Fruit fly (Drosophila melanogaster) whole organism, embryonic: ENCODE data around the gene CG32767.

Source experiments
- Adf1 ChIP-seq: fragments of 200-800 bp; sonication (Bioruptor generic); IDR thresholded peaks from 2 replicates; pipeline ENCODE4 v1.3.6; 2022; ENCODE audit warnings: missing biosample characterization, missing genetic modification characterization
- Awh ChIP-seq: fragments of 200-800 bp; sonication (Bioruptor generic); IDR thresholded peaks from 2 replicates; pipeline ENCODE4, ENCODE4 v1.3.6; 2022; ENCODE audit warnings: missing biosample characterization, missing genetic modification characterization
- BEAF-32 ChIP-seq: fragments of 200-800 bp; sonication (Bioruptor generic); optimal IDR thresholded peaks from 3 replicates; lab custom pipeline; 2017; ENCODE audit warnings: missing biosample characterization, missing genetic modification characterization, mild to moderate bottlenecking, moderate library complexity, missing genetic modification reagents
- Bgb ChIP-seq: fragments of 200-800 bp; sonication (Bioruptor generic); IDR thresholded peaks from 2 replicates; pipeline ENCODE4 v1.3.6; 2022; ENCODE audit warnings: missing biosample characterization, missing genetic modification characterization; ENCODE audit not compliant: partially characterized antibody
- CG10267 ChIP-seq: fragments of 200-800 bp; sonication (Bioruptor generic); optimal IDR thresholded peaks from 2 replicates; lab custom pipeline; 2018; ENCODE audit warnings: missing biosample characterization, mild to moderate bottlenecking, missing genetic modification characterization, moderate library complexity
- CG10321 ChIP-seq: fragments of 200-800 bp; sonication (Bioruptor generic); IDR thresholded peaks from 2 replicates; pipeline ENCODE4 v1.3.6; 2022; ENCODE audit warnings: missing biosample characterization, missing genetic modification characterization
- CG10462 ChIP-seq: fragments of 200-800 bp; sonication (Bioruptor generic); optimal IDR thresholded peaks from 2 replicates; lab custom pipeline; 2016; ENCODE audit warnings: missing biosample characterization, missing genetic modification characterization
- CG12104 ChIP-seq: fragments of 200-800 bp; sonication (Bioruptor generic); optimal IDR thresholded peaks from 3 replicates; lab custom pipeline; 2016; ENCODE audit warnings: missing biosample characterization, missing genetic modification characterization
- CG13287 ChIP-seq: fragments of 200-800 bp; sonication (Bioruptor generic); IDR thresholded peaks from 2 replicates; pipeline ENCODE4 v1.3.6; 2022; ENCODE audit warnings: missing biosample characterization, missing genetic modification characterization; ENCODE audit not compliant: partially characterized antibody
- CG13894 ChIP-seq: fragments of 200-800 bp; sonication (Bioruptor generic); optimal IDR thresholded peaks from 3 replicates; lab custom pipeline; 2018; ENCODE audit warnings: missing biosample characterization, mild to moderate bottlenecking, missing genetic modification characterization, moderate library complexity
- CG17829 ChIP-seq: fragments of 200-800 bp; optimal IDR thresholded peaks from 2 replicates; lab custom pipeline; 2019; ENCODE audit warnings: missing biosample characterization, mild to moderate bottlenecking, missing genetic modification characterization, moderate library complexity
- CG1832 ChIP-seq: fragments of 200-800 bp; sonication (Bioruptor generic); optimal IDR thresholded peaks from 2 replicates; lab custom pipeline; 2017; ENCODE audit warnings: missing biosample characterization, mild to moderate bottlenecking, missing genetic modification characterization, inconsistent platforms
- CG2199 ChIP-seq: fragments of 200-800 bp; sonication (Bioruptor generic); IDR thresholded peaks from 3 replicates; pipeline ENCODE4 v1.3.6; 2022; ENCODE audit warnings: missing biosample characterization, missing genetic modification characterization
- CG31441 ChIP-seq: fragments of 200-800 bp; sonication (Bioruptor generic); IDR thresholded peaks from 2 replicates; pipeline ENCODE4 v1.3.6; 2022; ENCODE audit warnings: missing biosample characterization, missing genetic modification characterization
- CG4360 ChIP-seq: fragments of 200-800 bp; sonication (Bioruptor generic); IDR thresholded peaks from 2 replicates; pipeline ENCODE4 v1.3.6; 2022; ENCODE audit warnings: missing biosample characterization, missing genetic modification characterization
- CG4707 ChIP-seq: fragments of 200-800 bp; sonication (Bioruptor generic); optimal IDR thresholded peaks from 2 replicates; lab custom pipeline; 2018; ENCODE audit warnings: missing biosample characterization, mild to moderate bottlenecking, missing genetic modification characterization, moderate library complexity
- CG7357 ChIP-seq: fragments of 200-800 bp; sonication (Bioruptor generic); IDR thresholded peaks from 3 replicates; pipeline ENCODE4 v1.3.6; 2022; ENCODE audit warnings: missing biosample characterization, missing genetic modification characterization
- CG7556 ChIP-seq: fragments of 200-800 bp; sonication (Bioruptor generic); optimal IDR thresholded peaks from 2 replicates; lab custom pipeline; 2017; ENCODE audit warnings: missing biosample characterization, mild to moderate bottlenecking, missing genetic modification characterization
- CG8089 ChIP-seq: fragments of 200-800 bp; sonication (Bioruptor generic); optimal IDR thresholded peaks from 3 replicates; lab custom pipeline; 2016; ENCODE audit warnings: missing biosample characterization, missing genetic modification characterization
- CG9797 ChIP-seq: fragments of 200-800 bp; sonication (Bioruptor generic); optimal IDR thresholded peaks from 3 replicates; lab custom pipeline; 2018; ENCODE audit warnings: missing biosample characterization, mild to moderate bottlenecking, missing genetic modification characterization
- Dad ChIP-seq: fragments of 200-800 bp; sonication (Bioruptor generic); optimal IDR thresholded peaks from 3 replicates; lab custom pipeline; 2016; ENCODE audit warnings: missing biosample characterization, missing genetic modification characterization
- Fer1 ChIP-seq: fragments of 200-800 bp; sonication (Bioruptor generic); optimal IDR thresholded peaks from 2 replicates; lab custom pipeline; 2017; ENCODE audit warnings: missing biosample characterization, mild to moderate bottlenecking, missing genetic modification characterization
- Hey ChIP-seq: fragments of 200-800 bp; sonication (Bioruptor generic); optimal IDR thresholded peaks from 3 replicates; lab custom pipeline; 2018; ENCODE audit warnings: missing biosample characterization, mild to moderate bottlenecking, missing genetic modification characterization
- Hmr ChIP-seq: fragments of 200-800 bp; sonication (Bioruptor generic); optimal IDR thresholded peaks from 3 replicates; lab custom pipeline; 2017; ENCODE audit warnings: mild to moderate bottlenecking, missing biosample characterization, missing genetic modification reagents, missing genetic modification characterization
- Max ChIP-seq: fragments of 200-800 bp; sonication (Bioruptor generic); optimal IDR thresholded peaks from 2 replicates; lab custom pipeline; 2016; ENCODE audit warnings: missing biosample characterization, mild to moderate bottlenecking, missing genetic modification characterization
- Neu2 ChIP-seq: fragments of 200-800 bp; sonication (Bioruptor generic); optimal IDR thresholded peaks from 3 replicates; lab custom pipeline; 2016; ENCODE audit warnings: missing biosample characterization, missing genetic modification characterization, borderline replicate concordance
- Scr ChIP-seq: fragments of 200-800 bp; sonication (Bioruptor generic); IDR thresholded peaks from 2 replicates; pipeline ENCODE4 v1.3.6; 2022; ENCODE audit warnings: missing biosample characterization, missing genetic modification characterization; ENCODE audit not compliant: partially characterized antibody
- Sin3A ChIP-seq: fragments of >200 bp; optimal IDR thresholded peaks from 2 replicates; lab custom pipeline; 2018
- Sox100B ChIP-seq: fragments of 200-800 bp; sonication (Bioruptor generic); optimal IDR thresholded peaks from 3 replicates; lab custom pipeline; 2018; ENCODE audit warnings: missing biosample characterization, mild to moderate bottlenecking, missing genetic modification characterization
- Stat92E ChIP-seq, 3 experiments: fragments of >200 bp in 2 of 3; fragments of 200-800 bp in 1 of 3; sonication (Bioruptor generic) in 1 of 3; optimal IDR thresholded peaks; 2 replicates each; lab custom pipeline; 2017 to 2019; ENCODE audit warnings: missing biosample characterization in 3 of 3, missing genetic modification characterization in 3 of 3, mild to moderate bottlenecking in 1 of 3, moderate library complexity in 1 of 3
- TFAM ChIP-seq: fragments of 200-800 bp; sonication (Bioruptor generic); optimal IDR thresholded peaks from 2 replicates; lab custom pipeline; 2017; ENCODE audit warnings: missing biosample characterization, missing genetic modification characterization, inconsistent platforms
- Trl ChIP-seq, 3 experiments: fragments of >200 bp in 2 of 3; fragments of 200-800 bp in 1 of 3; sonication (Bioruptor generic) in 1 of 3; optimal IDR thresholded peaks; 2 replicates in 1 of 3; 3 replicates in 2 of 3; lab custom pipeline; 2016 to 2017; ENCODE audit warnings: missing biosample characterization in 1 of 3, missing genetic modification characterization in 1 of 3
- abd-A ChIP-seq: fragments of 200-800 bp; sonication (Bioruptor generic); optimal IDR thresholded peaks from 3 replicates; lab custom pipeline; 2019; ENCODE audit warnings: missing biosample characterization, mild to moderate bottlenecking, missing genetic modification characterization, moderate library complexity
- ap ChIP-seq: fragments of 200-800 bp; sonication (Bioruptor generic); IDR thresholded peaks from 2 replicates; pipeline ENCODE4 v1.3.6; 2022; ENCODE audit warnings: missing biosample characterization, missing genetic modification characterization
- ase ChIP-seq: fragments of 200-800 bp; sonication (Bioruptor generic); IDR thresholded peaks from 3 replicates; pipeline ENCODE4 v1.3.6; 2022; ENCODE audit warnings: missing biosample characterization, missing genetic modification characterization
- corto ChIP-seq: fragments of 200-800 bp; sonication (Bioruptor generic); optimal IDR thresholded peaks from 2 replicates; lab custom pipeline; 2016; ENCODE audit warnings: missing biosample characterization, mild to moderate bottlenecking, missing genetic modification characterization, moderate library complexity
- crc ChIP-seq: fragments of 200-800 bp; sonication (Bioruptor generic); optimal IDR thresholded peaks from 2 replicates; lab custom pipeline; 2016; ENCODE audit warnings: missing biosample characterization, missing genetic modification characterization
- eve ChIP-seq, 2 experiments: fragments of >200 bp; optimal IDR thresholded peaks; 2 replicates each; lab custom pipeline; 2017; ENCODE audit warnings: missing biosample characterization in 2 of 2, missing genetic modification characterization in 2 of 2
- ftz-f1 ChIP-seq: fragments of 200-800 bp; sonication (Bioruptor generic); optimal IDR thresholded peaks from 2 replicates; lab custom pipeline; 2016; ENCODE audit warnings: missing biosample characterization, missing genetic modification characterization
- ham ChIP-seq: fragments of 200-800 bp; sonication (Bioruptor generic); IDR thresholded peaks from 2 replicates; pipeline ENCODE4 v1.3.6; 2022; ENCODE audit warnings: missing biosample characterization, missing genetic modification characterization
- lab ChIP-seq: fragments of 200-800 bp; sonication (Bioruptor generic); optimal IDR thresholded peaks from 3 replicates; lab custom pipeline; 2017; ENCODE audit warnings: missing biosample characterization, missing genetic modification characterization, mild to moderate bottlenecking, moderate library complexity, missing genetic modification reagents
- oc ChIP-seq: fragments of 200-800 bp; sonication (Bioruptor generic); optimal IDR thresholded peaks from 2 replicates; lab custom pipeline; 2018; ENCODE audit warnings: missing biosample characterization, mild to moderate bottlenecking, missing genetic modification characterization, moderate library complexity
- pho ChIP-seq: fragments of 200-800 bp; sonication (Bioruptor generic); optimal IDR thresholded peaks from 2 replicates; lab custom pipeline; 2016; ENCODE audit warnings: missing biosample characterization, missing genetic modification characterization
- pnt ChIP-seq: fragments of 200-800 bp; sonication (Bioruptor generic); optimal IDR thresholded peaks from 3 replicates; lab custom pipeline; 2016; ENCODE audit warnings: missing biosample characterization, missing genetic modification characterization
- pros ChIP-seq: fragments of 200-800 bp; sonication (Bioruptor generic); optimal IDR thresholded peaks from 3 replicates; lab custom pipeline; 2019; ENCODE audit warnings: missing biosample characterization, mild to moderate bottlenecking, missing genetic modification characterization, moderate library complexity
- pzg ChIP-seq: fragments of 200-800 bp; sonication (Bioruptor generic); optimal IDR thresholded peaks from 3 replicates; lab custom pipeline; 2018; ENCODE audit warnings: missing biosample characterization, mild to moderate bottlenecking, missing genetic modification characterization, moderate library complexity
- sim ChIP-seq: fragments of 200-800 bp; sonication (Bioruptor generic); IDR thresholded peaks from 2 replicates; pipeline ENCODE4 v1.3.6; 2022; ENCODE audit warnings: missing biosample characterization, missing genetic modification characterization
- sna ChIP-seq: fragments of 200-800 bp; sonication (Bioruptor generic); IDR thresholded peaks from 2 replicates; pipeline ENCODE4 v1.3.6; 2022; ENCODE audit warnings: missing biosample characterization, missing genetic modification characterization; ENCODE audit not compliant: partially characterized antibody
- tin ChIP-seq: fragments of 200-800 bp; sonication (Bioruptor generic); optimal IDR thresholded peaks from 3 replicates; lab custom pipeline; 2016; ENCODE audit warnings: missing biosample characterization, missing genetic modification characterization

Gene CG32767

DNA sequence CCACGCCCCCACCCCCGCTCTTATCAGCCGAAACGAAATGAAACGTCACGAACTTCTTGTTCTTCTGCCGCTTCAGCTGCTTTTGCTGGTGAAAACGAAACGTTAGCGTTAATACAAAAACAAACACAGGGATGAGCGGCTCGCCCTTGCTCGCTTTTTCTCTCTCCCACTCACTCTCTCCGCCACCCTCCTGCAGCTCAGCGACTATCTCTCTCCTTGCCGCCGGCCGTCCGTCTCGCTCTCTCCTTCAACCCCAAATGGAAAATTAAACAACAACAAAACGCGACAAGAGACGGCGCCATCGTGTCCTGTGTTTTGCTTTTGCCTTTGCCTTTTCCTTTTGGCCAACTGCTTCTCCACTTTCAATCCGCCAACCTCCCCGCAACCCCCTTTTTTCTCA is 9.8 kb upstream of the CG32767 start:
- TF ChIP-seq CG10321 (peak; percentile 62), CG1832 (peak; percentile 84), Adf1 (GFP tag; lab: Robert Waterston, UW) (peak; percentile 52; the same call in 1 of the 2 replicates), Trl (optimal IDR thresholded peaks at IDR 0.05; lab: Kevin White, UChicago) (peak; percentile 24 to 55), Trl (GFP tag; optimal IDR thresholded peaks at IDR 0.05; lab: Kevin White, UChicago) (no peak), CG13287 (GFP tag; lab: Robert Waterston, UW) (no peak), CG13894 (tag; lab: Kevin White, UChicago) (no peak), Bgb (peak; percentile 38; the same call in 1 of the 2 replicates), CG4360 (peak; percentile 76), Hmr (GFP tag; lab: Kevin White, UChicago) (no peak), pros (GFP tag; lab: Kevin White, UChicago) (peak; percentile 39), sna (GFP tag; lab: Robert Waterston, UW) (no peak), lab (GFP tag; lab: Kevin White, UChicago) (no peak)

DNA sequence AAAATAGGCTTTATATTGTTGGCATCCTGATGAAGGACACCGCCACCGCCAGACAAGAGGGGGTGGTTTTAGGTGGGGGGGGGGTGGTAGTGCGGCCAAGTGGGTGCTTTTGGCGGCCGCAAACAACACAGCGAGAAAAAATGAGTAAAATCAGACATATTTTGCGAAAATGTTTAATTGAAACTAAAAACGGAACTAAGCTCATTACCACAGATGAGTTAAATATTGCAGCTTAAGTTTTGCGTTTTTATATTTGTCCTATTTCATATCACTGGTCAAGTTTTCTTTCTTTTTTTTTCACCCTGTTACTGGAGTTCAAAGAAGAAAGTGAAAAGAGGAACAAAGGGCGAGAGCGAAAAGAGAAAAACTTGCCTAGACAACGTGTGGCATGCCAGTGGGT is 9.4 kb upstream of the CG32767 start:
- no peak for TF ChIP-seq ham (GFP tag; lab: Robert Waterston, UW)
- peak; percentile 60 for TF ChIP-seq ap
- peak; percentile 48 for TF ChIP-seq oc (tag; lab: Kevin White, UChicago)
- no peak for TF ChIP-seq BEAF-32 (GFP tag; lab: Kevin White, UChicago)
- TF ChIP-seq pho (GFP tag; lab: Kevin White, UChicago) = peak; percentile 53
- peak; percentile 54 for TF ChIP-seq CG10267
- peak; percentile 3 for TF ChIP-seq Dad (GFP tag; lab: Kevin White, UChicago)
- peak; percentile 59; the same call in 2 of the 3 replicates for TF ChIP-seq ase
- TF ChIP-seq CG2199 = no peak
- peak; percentile 69 for TF ChIP-seq pnt
- peak; percentile 60 for TF ChIP-seq Sox100B (GFP tag; lab: Kevin White, UChicago)
- peak; percentile 43; the same call in 1 of the 3 replicates for TF ChIP-seq CG7357 (GFP tag; lab: Robert Waterston, UW)
- peak; percentile 4 for TF ChIP-seq CG8089 (GFP tag; lab: Kevin White, UChicago)
- TF ChIP-seq abd-A = peak; percentile 43
- no peak for TF ChIP-seq Sin3A (lab: Kevin White, UChicago)
- no peak for TF ChIP-seq corto
- no peak for TF ChIP-seq pzg (GFP tag; lab: Kevin White, UChicago)
- peak in 1 of 2 experiments; percentile 69 for TF ChIP-seq eve (GFP tag; optimal IDR thresholded peaks at IDR 0.05; lab: Kevin White, UChicago)
- peak; percentile 84 for TF ChIP-seq CG7556
- no peak for TF ChIP-seq sim (GFP tag; lab: Robert Waterston, UW)
- TF ChIP-seq CG17829 (tag; lab: Kevin White, UChicago) = peak; percentile 58
- no peak for TF ChIP-seq TFAM (GFP tag; lab: Kevin White, UChicago)
- peak; percentile 54 for TF ChIP-seq crc (GFP tag; lab: Kevin White, UChicago)
- TF ChIP-seq Hey = peak; percentile 0
- TF ChIP-seq CG31441 (GFP tag; lab: Robert Waterston, UW) = peak; percentile 71
- TF ChIP-seq CG12104 (GFP tag; lab: Kevin White, UChicago) = peak; percentile 35
- TF ChIP-seq Max (GFP tag; lab: Kevin White, UChicago) = no peak
- no peak for TF ChIP-seq Scr (GFP tag; lab: Robert Waterston, UW)
- no peak for TF ChIP-seq CG9797 (GFP tag; lab: Kevin White, UChicago)
- TF ChIP-seq ftz-f1 = no peak
- no peak for TF ChIP-seq Stat92E (GFP tag; optimal IDR thresholded peaks at IDR 0.05; lab: Kevin White, UChicago)
- peak; percentile 31 for TF ChIP-seq CG10462 (GFP tag; lab: Kevin White, UChicago)
- peak; percentile 10 for TF ChIP-seq CG4707 (GFP tag; lab: Kevin White, UChicago)
- peak; percentile 84 for TF ChIP-seq Fer1 (GFP tag; lab: Kevin White, UChicago)
- TF ChIP-seq Awh (GFP tag; lab: Robert Waterston, UW) = 0 out of 2 replicates have a peak, but pooled peaks have one; percentile 61
- TF ChIP-seq Neu2 (GFP tag; lab: Kevin White, UChicago) = no peak
- peak; percentile 68 for TF ChIP-seq tin
